Worm (Caenorhabditis elegans) whole organism, L1 larva: ENCODE results near the gene gtf-2H1.

Experiments
- C16A3.4 ChIP-seq: fragments of 150-350 bp; optimal IDR thresholded peaks from 2 replicates; lab custom pipeline; 2014; ENCODE audit warnings: missing biosample characterization, missing genetic modification characterization
- C34B4.2 ChIP-seq: sonication (generic microtip); optimal IDR thresholded peaks from 2 replicates; lab custom pipeline; 2017; ENCODE audit warnings: mild to moderate bottlenecking, missing genetic modification characterization, missing compliant biosample characterization
- F16B12.6 ChIP-seq: fragments of 150-350 bp; optimal IDR thresholded peaks from 2 replicates; lab custom pipeline; 2014; ENCODE audit warnings: missing biosample characterization, missing genetic modification characterization
- aha-1 ChIP-seq: fragments of 150-350 bp; optimal IDR thresholded peaks from 2 replicates; lab custom pipeline; 2014; ENCODE audit warnings: missing biosample characterization, missing genetic modification characterization
- aly-2 ChIP-seq: fragments of 150-350 bp; optimal IDR thresholded peaks from 2 replicates; lab custom pipeline; 2014; ENCODE audit warnings: missing biosample characterization, missing genetic modification characterization
- ama-1 ChIP-seq: fragments of 150-350 bp; optimal IDR thresholded peaks from 2 replicates; lab custom pipeline; 2014
- blmp-1 ChIP-seq: fragments of 150-350 bp; optimal IDR thresholded peaks from 2 replicates; lab custom pipeline; 2014; ENCODE audit warnings: missing biosample characterization, missing genetic modification characterization
- ceh-88 ChIP-seq: fragments of 200-800 bp; sonication (Bioruptor generic); IDR thresholded peaks from 2 replicates; pipeline ENCODE4 v1.3.6; 2022; ENCODE audit warnings: missing genetic modification characterization, missing compliant biosample characterization
- ceh-90 ChIP-seq: sonication (generic microtip); optimal IDR thresholded peaks from 2 replicates; lab custom pipeline; 2016; ENCODE audit warnings: missing genetic modification characterization, missing compliant biosample characterization
- ces-1 ChIP-seq: fragments of 150-350 bp; optimal IDR thresholded peaks from 2 replicates; lab custom pipeline; 2014; ENCODE audit warnings: missing biosample characterization, missing genetic modification reagents, missing genetic modification characterization
- dpl-1 ChIP-seq, 3 experiments: fragments of 150-350 bp in 2 of 3; sonication (generic microtip) in 1 of 3; optimal IDR thresholded peaks; 2 replicates each; lab custom pipeline; 2014 to 2017; ENCODE audit warnings: missing biosample characterization in 3 of 3, missing genetic modification characterization in 3 of 3, missing genetic modification reagents in 3 of 3
- dsc-1 ChIP-seq: sonication (generic microtip); optimal IDR thresholded peaks from 2 replicates; lab custom pipeline; 2016; ENCODE audit warnings: mild to moderate bottlenecking, missing genetic modification characterization, missing compliant biosample characterization
- efl-1 ChIP-seq, 4 experiments: fragments of 150-350 bp; optimal IDR thresholded peaks in 3 of 4; peaks in 1 of 4; 1 replicate in 1 of 4; 2 replicates in 3 of 4; lab custom pipeline; 2014; ENCODE audit warnings: missing biosample characterization in 2 of 4, missing genetic modification characterization in 2 of 4, missing genetic modification reagents in 2 of 4
- efl-3 ChIP-seq: fragments of 200-800 bp; sonication (Bioruptor generic); optimal IDR thresholded peaks from 2 replicates; lab custom pipeline; 2018; ENCODE audit warnings: mild to moderate bottlenecking, missing genetic modification characterization, missing compliant biosample characterization
- egl-13 ChIP-seq: sonication (generic microtip); optimal IDR thresholded peaks from 2 replicates; lab custom pipeline; 2016; ENCODE audit warnings: missing genotype, missing genetic modification reagents, missing genetic modification characterization, missing compliant biosample characterization
- elt-3 ChIP-seq, 6 experiments: fragments of 150-350 bp in 1 of 6; sonication (generic microtip); optimal IDR thresholded peaks; 2 replicates each; lab custom pipeline; 2017 to 2018; ENCODE audit warnings: missing biosample characterization in 6 of 6, missing genetic modification characterization in 6 of 6, inconsistent platforms in 1 of 6
- fkh-10 ChIP-seq: sonication (generic microtip); optimal IDR thresholded peaks from 2 replicates; lab custom pipeline; 2017; ENCODE audit warnings: missing biosample characterization, missing genetic modification reagents, missing genetic modification characterization
- fkh-4 ChIP-seq: sonication (generic microtip); optimal IDR thresholded peaks from 2 replicates; lab custom pipeline; 2016; ENCODE audit warnings: missing compliant biosample characterization, missing genetic modification characterization, borderline replicate concordance
- fkh-8 ChIP-seq: sonication (generic microtip); optimal IDR thresholded peaks from 2 replicates; lab custom pipeline; 2016; ENCODE audit warnings: mild to moderate bottlenecking, missing genetic modification characterization, missing compliant biosample characterization
- grh-1 ChIP-seq: fragments of 200-800 bp; sonication (Bioruptor generic); IDR thresholded peaks from 2 replicates; pipeline ENCODE4 v1.3.6; 2022; ENCODE audit warnings: missing genetic modification reagents, missing genetic modification characterization, missing compliant biosample characterization
- hlh-17 ChIP-seq: fragments of 200-800 bp; sonication (Bioruptor generic); optimal IDR thresholded peaks from 2 replicates; lab custom pipeline; 2018; ENCODE audit warnings: missing genetic modification characterization, mild to moderate bottlenecking, missing compliant biosample characterization, moderate library complexity, borderline replicate concordance
- hlh-4 ChIP-seq: sonication (generic microtip); optimal IDR thresholded peaks from 2 replicates; lab custom pipeline; 2016; ENCODE audit warnings: mild to moderate bottlenecking, missing genetic modification characterization, missing compliant biosample characterization
- isw-1 ChIP-seq: fragments of 200-800 bp; sonication (Bioruptor generic); IDR thresholded peaks from 2 replicates; pipeline ENCODE4 v1.3.6; 2022; ENCODE audit warnings: missing genetic modification characterization, missing compliant biosample characterization
- jun-1 ChIP-seq: fragments of 150-350 bp; optimal IDR thresholded peaks from 2 replicates; lab custom pipeline; 2014; ENCODE audit warnings: missing biosample characterization, missing genetic modification reagents, missing genetic modification characterization
- lin-13 ChIP-seq: fragments of 150-350 bp; optimal IDR thresholded peaks from 2 replicates; lab custom pipeline; 2014; ENCODE audit warnings: missing biosample characterization, missing genetic modification reagents, missing genetic modification characterization
- lin-14 ChIP-seq: fragments of 200-800 bp; sonication (Bioruptor generic); optimal IDR thresholded peaks from 2 replicates; lab custom pipeline; 2018; ENCODE audit warnings: mild to moderate bottlenecking, missing genetic modification characterization, moderate library complexity, missing compliant biosample characterization
- lin-15B ChIP-seq: fragments of 150-350 bp; sonication (generic microtip); optimal IDR thresholded peaks from 3 replicates; lab custom pipeline; 2014; ENCODE audit warnings: missing biosample characterization, missing genetic modification characterization
- lir-3 ChIP-seq: sonication (generic microtip); optimal IDR thresholded peaks from 2 replicates; lab custom pipeline; 2016; ENCODE audit warnings: mild to moderate bottlenecking, missing genetic modification characterization, moderate library complexity, missing compliant biosample characterization; ENCODE audit not compliant: poor library complexity
- lsy-2 ChIP-seq, 2 experiments: fragments of 150-350 bp; optimal IDR thresholded peaks; 2 replicates each; lab custom pipeline; 2014; ENCODE audit warnings: missing biosample characterization in 2 of 2, missing genetic modification characterization in 2 of 2
- mab-9 ChIP-seq: fragments of 200-800 bp; sonication (Bioruptor generic); IDR thresholded peaks from 2 replicates; pipeline ENCODE4 v1.3.6; 2022; ENCODE audit warnings: missing genetic modification reagents, missing genetic modification characterization, missing compliant biosample characterization
- mef-2 ChIP-seq: fragments of 150-350 bp; optimal IDR thresholded peaks from 2 replicates; lab custom pipeline; 2014; ENCODE audit warnings: missing biosample characterization, missing genetic modification characterization
- mep-1 ChIP-seq: fragments of 150-350 bp; optimal IDR thresholded peaks from 2 replicates; lab custom pipeline; 2014; ENCODE audit warnings: missing biosample characterization, missing genetic modification characterization
- nhr-11 ChIP-seq: fragments of 150-350 bp; optimal IDR thresholded peaks from 2 replicates; lab custom pipeline; 2014; ENCODE audit warnings: missing biosample characterization, missing genetic modification characterization
- nhr-12 ChIP-seq: sonication (generic microtip); optimal IDR thresholded peaks from 2 replicates; lab custom pipeline; 2017; ENCODE audit warnings: missing biosample characterization, missing genetic modification characterization
- nhr-19 ChIP-seq: fragments of 200-800 bp; sonication (Bioruptor generic); conservative IDR thresholded peaks from 2 replicates; pipeline ENCODE4 v1.3.6; 2022; ENCODE audit warnings: missing genetic modification characterization, missing compliant biosample characterization
- nhr-20 ChIP-seq: sonication (generic microtip); optimal IDR thresholded peaks from 2 replicates; lab custom pipeline; 2016; ENCODE audit warnings: mild to moderate bottlenecking, missing genetic modification characterization, missing compliant biosample characterization
- nhr-28 ChIP-seq: fragments of 150-350 bp; optimal IDR thresholded peaks from 2 replicates; lab custom pipeline; 2014; ENCODE audit warnings: missing biosample characterization, missing genetic modification characterization
- nhr-77 ChIP-seq: fragments of 150-350 bp; optimal IDR thresholded peaks from 2 replicates; lab custom pipeline; 2014; ENCODE audit warnings: missing biosample characterization, missing genetic modification characterization
- nhr-85 ChIP-seq: sonication (generic microtip); peaks from one replicate; lab custom pipeline; 2016; ENCODE audit warnings: missing genetic modification characterization, inconsistent platforms, missing compliant biosample characterization
- nhr-90 ChIP-seq: sonication (generic microtip); optimal IDR thresholded peaks from 2 replicates; lab custom pipeline; 2016; ENCODE audit warnings: mild to moderate bottlenecking, missing genetic modification characterization, missing compliant biosample characterization; ENCODE audit not compliant: poor library complexity
- pag-3 ChIP-seq: sonication (generic microtip); optimal IDR thresholded peaks from 2 replicates; lab custom pipeline; 2017; ENCODE audit warnings: missing genetic modification characterization, mild to moderate bottlenecking, missing compliant biosample characterization, antibody characterized with exemption, borderline replicate concordance; ENCODE audit not compliant: insufficient read depth
- skn-1 ChIP-seq: fragments of 150-350 bp; optimal IDR thresholded peaks from 2 replicates; lab custom pipeline; 2014; ENCODE audit warnings: missing biosample characterization, missing genetic modification characterization
- snu-23 ChIP-seq: sonication (generic microtip); optimal IDR thresholded peaks from 2 replicates; lab custom pipeline; 2016; ENCODE audit warnings: missing genetic modification characterization, missing compliant biosample characterization
- sox-4 ChIP-seq: sonication (generic microtip); optimal IDR thresholded peaks from 2 replicates; lab custom pipeline; 2016; ENCODE audit warnings: missing genetic modification characterization, missing compliant biosample characterization
- sptf-1 ChIP-seq: fragments of 150-350 bp; optimal IDR thresholded peaks from 2 replicates; lab custom pipeline; 2014; ENCODE audit warnings: missing biosample characterization, missing genetic modification characterization
- sup-37 ChIP-seq: fragments of 200-800 bp; sonication (Bioruptor generic); optimal IDR thresholded peaks from 2 replicates; lab custom pipeline; 2018; ENCODE audit warnings: mild to moderate bottlenecking, missing genetic modification characterization, missing compliant biosample characterization
- tlp-1 ChIP-seq: fragments of 150-350 bp; optimal IDR thresholded peaks from 2 replicates; lab custom pipeline; 2014; ENCODE audit warnings: missing biosample characterization, missing genetic modification characterization
- unc-62 ChIP-seq: fragments of 150-350 bp; optimal IDR thresholded peaks from 2 replicates; lab custom pipeline; 2014; ENCODE audit warnings: missing biosample characterization, missing genetic modification reagents, missing genetic modification characterization
- vab-15 ChIP-seq: sonication (generic microtip); optimal IDR thresholded peaks from 2 replicates; lab custom pipeline; 2017; ENCODE audit warnings: missing genotype, mild to moderate bottlenecking, missing genetic modification characterization, missing compliant biosample characterization
- xbp-1 ChIP-seq: sonication (generic microtip); optimal IDR thresholded peaks from 2 replicates; lab custom pipeline; 2016; ENCODE audit warnings: missing genetic modification characterization, missing compliant biosample characterization
- ztf-11 ChIP-seq, 2 experiments: sonication (generic microtip); optimal IDR thresholded peaks; 2 replicates each; lab custom pipeline; 2016 to 2017; ENCODE audit warnings: missing genetic modification characterization in 2 of 2, missing biosample characterization in 1 of 2, missing compliant biosample characterization in 1 of 2
- ztf-4 ChIP-seq: fragments of 150-350 bp; optimal IDR thresholded peaks from 2 replicates; lab custom pipeline; 2014; ENCODE audit warnings: missing biosample characterization, missing genetic modification characterization

The gtf-2H1 gene

ce11 chrIV:261607-262006 is 30.0 kb upstream of the gtf-2H1 start, which contains the start of gene pqbp-1.1 (continued):
- TF ChIP-seq unc-62, result no peak
- TF ChIP-seq nhr-85 (tag; lab: Kevin White, UChicago), result peak; percentile 50
- TF ChIP-seq ceh-88 (GFP tag; lab: Robert Waterston, UW), result no peak
- TF ChIP-seq egl-13 (tag; lab: Kevin White, UChicago), result no peak
- TF ChIP-seq lir-3, result no peak
- no peak for TF ChIP-seq fkh-4 (tag; lab: Kevin White, UChicago)
- TF ChIP-seq isw-1 (GFP tag; lab: Robert Waterston, UW), result peak; percentile 58
- peak; percentile 64 for TF ChIP-seq xbp-1
- TF ChIP-seq aly-2 (tag; lab: Kevin White, UChicago), result peak; percentile 58
- peak; percentile 3 for TF ChIP-seq jun-1 (tag; lab: Kevin White, UChicago)
- TF ChIP-seq elt-3 (tag; optimal IDR thresholded peaks at IDR 0.05; lab: Kevin White, UChicago), result peak in 1 of 6 experiments; percentile 24
- peak; percentile 58 for TF ChIP-seq C16A3.4
- TF ChIP-seq tlp-1 (tag; lab: Kevin White, UChicago), result no peak
- peak; percentile 89 to 95 (median 92) for TF ChIP-seq dpl-1 (GFP tag; optimal IDR thresholded peaks at IDR 0.05; lab: Kevin White, UChicago)
- no peak for TF ChIP-seq ceh-90 (tag; lab: Kevin White, UChicago)
- peak; percentile 51 for TF ChIP-seq dsc-1 (tag; lab: Kevin White, UChicago)
- no peak for TF ChIP-seq mef-2 (tag; lab: Kevin White, UChicago)
- no peak for TF ChIP-seq sptf-1 (tag; lab: Kevin White, UChicago)
- TF ChIP-seq mep-1 (tag; lab: Kevin White, UChicago), result peak; percentile 66
- TF ChIP-seq nhr-20 (tag; lab: Kevin White, UChicago), result peak; percentile 58
- no peak for TF ChIP-seq hlh-17 (GFP tag; lab: Kevin White, UChicago)
- TF ChIP-seq F16B12.6 (tag; lab: Kevin White, UChicago), result peak; percentile 4
- no peak for TF ChIP-seq nhr-77 (tag; lab: Kevin White, UChicago)
- TF ChIP-seq snu-23 (GFP tag; lab: Kevin White, UChicago), result peak; percentile 67
- TF ChIP-seq C34B4.2 (tag; lab: Kevin White, UChicago), result no peak
- no peak for TF ChIP-seq nhr-28 (tag; lab: Kevin White, UChicago)
- TF ChIP-seq nhr-90, result peak; percentile 59
- peak; percentile 42 for TF ChIP-seq fkh-10 (GFP tag; lab: Kevin White, UChicago)
- no peak for TF ChIP-seq grh-1 (GFP tag; lab: Robert Waterston, UW)
- TF ChIP-seq lin-14 (GFP tag; lab: Kevin White, UChicago), result peak; percentile 71
- TF ChIP-seq ztf-11 (tag; optimal IDR thresholded peaks at IDR 0.05; lab: Kevin White, UChicago), result no peak
- TF ChIP-seq sox-4, result no peak
- no peak for TF ChIP-seq efl-3
- TF ChIP-seq ces-1 (GFP tag; lab: Kevin White, UChicago), result peak; percentile 18
- TF ChIP-seq ama-1 (lab: Kevin White, UChicago), result no peak
- TF ChIP-seq fkh-8, result peak; percentile 51
- no peak for TF ChIP-seq hlh-4 (tag; lab: Kevin White, UChicago)
- no peak for TF ChIP-seq nhr-11 (tag; lab: Kevin White, UChicago)
- no peak for TF ChIP-seq vab-15
- TF ChIP-seq lsy-2 (tag; optimal IDR thresholded peaks at IDR 0.05; lab: Kevin White, UChicago), result peak; percentile 76 to 82
- no peak for TF ChIP-seq nhr-12 (tag; lab: Kevin White, UChicago)
- peak; percentile 69 to 94 for TF ChIP-seq efl-1 (optimal IDR thresholded peaks at IDR 0.05; lab: Kevin White, UChicago)
- TF ChIP-seq efl-1 (GFP tag; optimal IDR thresholded peaks at IDR 0.05 in 1 of 2; lab: Kevin White, UChicago), result peak; percentile 95 to 99
- peak; percentile 41 for TF ChIP-seq skn-1 (tag; lab: Kevin White, UChicago)
- no peak for TF ChIP-seq nhr-19 (GFP tag; lab: Robert Waterston, UW)
- TF ChIP-seq aha-1 (tag; lab: Kevin White, UChicago), result no peak
- TF ChIP-seq blmp-1 (tag; lab: Kevin White, UChicago), result peak; percentile 55
- no peak for TF ChIP-seq lin-15B (tag; lab: Kevin White, UChicago)
- TF ChIP-seq sup-37, result no peak
- TF ChIP-seq pag-3 (tag; lab: Kevin White, UChicago), result no peak
- no peak for TF ChIP-seq mab-9
- no peak for TF ChIP-seq ztf-4 (tag; lab: Kevin White, UChicago)
- TF ChIP-seq lin-13 (GFP tag; lab: Kevin White, UChicago), result peak; percentile 18
- TF ChIP-seq, all 84 proteins: peak for 36
